Worm (Caenorhabditis elegans) whole organism, L1 larva: Measurements from ENCODE around the gene ZK1248.20.

ENCODE experiments used
- C16A3.4 ChIP-seq: fragments of 150-350 bp; optimal IDR thresholded peaks from 2 replicates; lab custom pipeline; 2014; ENCODE audit warnings: missing biosample characterization, missing genetic modification characterization
- C34B4.2 ChIP-seq: sonication (generic microtip); optimal IDR thresholded peaks from 2 replicates; lab custom pipeline; 2017; ENCODE audit warnings: mild to moderate bottlenecking, missing genetic modification characterization, missing compliant biosample characterization
- F16B12.6 ChIP-seq: fragments of 150-350 bp; optimal IDR thresholded peaks from 2 replicates; lab custom pipeline; 2014; ENCODE audit warnings: missing biosample characterization, missing genetic modification characterization
- alr-1 ChIP-seq: fragments of 200-800 bp; sonication (Bioruptor generic); optimal IDR thresholded peaks from 2 replicates; lab custom pipeline; 2018; ENCODE audit warnings: borderline replicate concordance, mild to moderate bottlenecking, missing genetic modification characterization, missing compliant biosample characterization
- aly-2 ChIP-seq: fragments of 150-350 bp; optimal IDR thresholded peaks from 2 replicates; lab custom pipeline; 2014; ENCODE audit warnings: missing biosample characterization, missing genetic modification characterization
- ama-1 ChIP-seq: fragments of 150-350 bp; optimal IDR thresholded peaks from 2 replicates; lab custom pipeline; 2014
- blmp-1 ChIP-seq: fragments of 150-350 bp; optimal IDR thresholded peaks from 2 replicates; lab custom pipeline; 2014; ENCODE audit warnings: missing biosample characterization, missing genetic modification characterization
- ceh-88 ChIP-seq: fragments of 200-800 bp; sonication (Bioruptor generic); IDR thresholded peaks from 2 replicates; pipeline ENCODE4 v1.3.6; 2022; ENCODE audit warnings: missing genetic modification characterization, missing compliant biosample characterization
- ceh-90 ChIP-seq: sonication (generic microtip); optimal IDR thresholded peaks from 2 replicates; lab custom pipeline; 2016; ENCODE audit warnings: missing genetic modification characterization, missing compliant biosample characterization
- egl-27 ChIP-seq, 2 experiments: fragments of 150-350 bp in 1 of 2; sonication (generic microtip); optimal IDR thresholded peaks; 3 replicates each; lab custom pipeline; 2017 to 2018; ENCODE audit warnings: missing biosample characterization in 2 of 2, missing genetic modification characterization in 2 of 2, missing genetic modification reagents in 2 of 2
- elt-2 ChIP-seq: sonication (generic microtip); optimal IDR thresholded peaks from 2 replicates; lab custom pipeline; 2016; ENCODE audit warnings: missing genetic modification characterization, mild to moderate bottlenecking, inconsistent platforms, missing compliant biosample characterization, missing genetic modification reagents
- ets-5 ChIP-seq: fragments of 200-800 bp; sonication (Bioruptor generic); IDR thresholded peaks from 2 replicates; pipeline ENCODE4 v1.3.6; 2022; ENCODE audit warnings: missing genetic modification characterization, missing compliant biosample characterization
- fkh-10 ChIP-seq: sonication (generic microtip); optimal IDR thresholded peaks from 2 replicates; lab custom pipeline; 2017; ENCODE audit warnings: missing biosample characterization, missing genetic modification reagents, missing genetic modification characterization
- fkh-8 ChIP-seq: sonication (generic microtip); optimal IDR thresholded peaks from 2 replicates; lab custom pipeline; 2016; ENCODE audit warnings: mild to moderate bottlenecking, missing genetic modification characterization, missing compliant biosample characterization
- fos-1 ChIP-seq: fragments of 150-350 bp; optimal IDR thresholded peaks from 2 replicates; lab custom pipeline; 2014; ENCODE audit warnings: missing biosample characterization, missing genetic modification characterization
- grh-1 ChIP-seq: fragments of 200-800 bp; sonication (Bioruptor generic); IDR thresholded peaks from 2 replicates; pipeline ENCODE4 v1.3.6; 2022; ENCODE audit warnings: missing genetic modification reagents, missing genetic modification characterization, missing compliant biosample characterization
- hlh-4 ChIP-seq: sonication (generic microtip); optimal IDR thresholded peaks from 2 replicates; lab custom pipeline; 2016; ENCODE audit warnings: mild to moderate bottlenecking, missing genetic modification characterization, missing compliant biosample characterization
- hpl-2 ChIP-seq: fragments of 150-350 bp; optimal IDR thresholded peaks from 2 replicates; lab custom pipeline; 2014; ENCODE audit warnings: missing biosample characterization, missing genetic modification reagents, missing genetic modification characterization
- irx-1 ChIP-seq: sonication (generic microtip); optimal IDR thresholded peaks from 2 replicates; lab custom pipeline; 2016; ENCODE audit warnings: missing genetic modification characterization, missing compliant biosample characterization
- lin-13 ChIP-seq: fragments of 150-350 bp; optimal IDR thresholded peaks from 2 replicates; lab custom pipeline; 2014; ENCODE audit warnings: missing biosample characterization, missing genetic modification reagents, missing genetic modification characterization
- lin-35 ChIP-seq, 2 experiments: fragments of 150-350 bp; optimal IDR thresholded peaks; 2 replicates each; lab custom pipeline; 2014; ENCODE audit warnings: missing biosample characterization in 2 of 2, missing genetic modification characterization in 2 of 2, missing genetic modification reagents in 2 of 2
- lir-3 ChIP-seq: sonication (generic microtip); optimal IDR thresholded peaks from 2 replicates; lab custom pipeline; 2016; ENCODE audit warnings: mild to moderate bottlenecking, missing genetic modification characterization, moderate library complexity, missing compliant biosample characterization; ENCODE audit not compliant: poor library complexity
- mab-9 ChIP-seq: fragments of 200-800 bp; sonication (Bioruptor generic); IDR thresholded peaks from 2 replicates; pipeline ENCODE4 v1.3.6; 2022; ENCODE audit warnings: missing genetic modification reagents, missing genetic modification characterization, missing compliant biosample characterization
- nhr-19 ChIP-seq: fragments of 200-800 bp; sonication (Bioruptor generic); conservative IDR thresholded peaks from 2 replicates; pipeline ENCODE4 v1.3.6; 2022; ENCODE audit warnings: missing genetic modification characterization, missing compliant biosample characterization
- nhr-20 ChIP-seq: sonication (generic microtip); optimal IDR thresholded peaks from 2 replicates; lab custom pipeline; 2016; ENCODE audit warnings: mild to moderate bottlenecking, missing genetic modification characterization, missing compliant biosample characterization
- nhr-28 ChIP-seq: fragments of 150-350 bp; optimal IDR thresholded peaks from 2 replicates; lab custom pipeline; 2014; ENCODE audit warnings: missing biosample characterization, missing genetic modification characterization
- nhr-71 ChIP-seq: sonication (generic microtip); optimal IDR thresholded peaks from 2 replicates; lab custom pipeline; 2016; ENCODE audit warnings: mild to moderate bottlenecking, missing genetic modification characterization, moderate library complexity, missing compliant biosample characterization
- nhr-85 ChIP-seq: sonication (generic microtip); peaks from one replicate; lab custom pipeline; 2016; ENCODE audit warnings: missing genetic modification characterization, inconsistent platforms, missing compliant biosample characterization
- nhr-90 ChIP-seq: sonication (generic microtip); optimal IDR thresholded peaks from 2 replicates; lab custom pipeline; 2016; ENCODE audit warnings: mild to moderate bottlenecking, missing genetic modification characterization, missing compliant biosample characterization; ENCODE audit not compliant: poor library complexity
- pqm-1 ChIP-seq: sonication (generic microtip); optimal IDR thresholded peaks from 3 replicates; lab custom pipeline; 2017; ENCODE audit warnings: missing biosample characterization, missing genetic modification characterization
- snu-23 ChIP-seq: sonication (generic microtip); optimal IDR thresholded peaks from 2 replicates; lab custom pipeline; 2016; ENCODE audit warnings: missing genetic modification characterization, missing compliant biosample characterization
- sptf-1 ChIP-seq: fragments of 150-350 bp; optimal IDR thresholded peaks from 2 replicates; lab custom pipeline; 2014; ENCODE audit warnings: missing biosample characterization, missing genetic modification characterization
- sup-37 ChIP-seq: fragments of 200-800 bp; sonication (Bioruptor generic); optimal IDR thresholded peaks from 2 replicates; lab custom pipeline; 2018; ENCODE audit warnings: mild to moderate bottlenecking, missing genetic modification characterization, missing compliant biosample characterization
- swsn-7 ChIP-seq: sonication (generic microtip); optimal IDR thresholded peaks from 2 replicates; lab custom pipeline; 2016; ENCODE audit warnings: missing genetic modification characterization, missing compliant biosample characterization
- tbx-2 ChIP-seq: sonication (generic microtip); optimal IDR thresholded peaks from 2 replicates; lab custom pipeline; 2016; ENCODE audit warnings: missing genetic modification characterization, missing compliant biosample characterization
- tlp-1 ChIP-seq: fragments of 150-350 bp; optimal IDR thresholded peaks from 2 replicates; lab custom pipeline; 2014; ENCODE audit warnings: missing biosample characterization, missing genetic modification characterization
- unc-130 ChIP-seq: fragments of 150-350 bp; optimal IDR thresholded peaks from 2 replicates; lab custom pipeline; 2017; ENCODE audit warnings: missing biosample characterization, missing genetic modification characterization, inconsistent platforms
- unc-62 ChIP-seq: fragments of 150-350 bp; optimal IDR thresholded peaks from 2 replicates; lab custom pipeline; 2014; ENCODE audit warnings: missing biosample characterization, missing genetic modification reagents, missing genetic modification characterization
- unc-86 ChIP-seq: sonication (generic microtip); optimal IDR thresholded peaks from 2 replicates; lab custom pipeline; 2016; ENCODE audit warnings: missing genetic modification characterization, missing compliant biosample characterization
- unc-98 ChIP-seq: fragments of 200-800 bp; sonication (Bioruptor generic); IDR thresholded peaks from 2 replicates; pipeline ENCODE4 v1.3.6; 2022; ENCODE audit warnings: missing genetic modification characterization, missing compliant biosample characterization
- vab-15 ChIP-seq: sonication (generic microtip); optimal IDR thresholded peaks from 2 replicates; lab custom pipeline; 2017; ENCODE audit warnings: missing genotype, mild to moderate bottlenecking, missing genetic modification characterization, missing compliant biosample characterization
- xbp-1 ChIP-seq: sonication (generic microtip); optimal IDR thresholded peaks from 2 replicates; lab custom pipeline; 2016; ENCODE audit warnings: missing genetic modification characterization, missing compliant biosample characterization
- ztf-11 ChIP-seq, 2 experiments: sonication (generic microtip); optimal IDR thresholded peaks; 2 replicates each; lab custom pipeline; 2016 to 2017; ENCODE audit warnings: missing genetic modification characterization in 2 of 2, missing biosample characterization in 1 of 2, missing compliant biosample characterization in 1 of 2
- ztf-4 ChIP-seq: fragments of 150-350 bp; optimal IDR thresholded peaks from 2 replicates; lab custom pipeline; 2014; ENCODE audit warnings: missing biosample characterization, missing genetic modification characterization

The ZK1248.20 gene

DNA sequence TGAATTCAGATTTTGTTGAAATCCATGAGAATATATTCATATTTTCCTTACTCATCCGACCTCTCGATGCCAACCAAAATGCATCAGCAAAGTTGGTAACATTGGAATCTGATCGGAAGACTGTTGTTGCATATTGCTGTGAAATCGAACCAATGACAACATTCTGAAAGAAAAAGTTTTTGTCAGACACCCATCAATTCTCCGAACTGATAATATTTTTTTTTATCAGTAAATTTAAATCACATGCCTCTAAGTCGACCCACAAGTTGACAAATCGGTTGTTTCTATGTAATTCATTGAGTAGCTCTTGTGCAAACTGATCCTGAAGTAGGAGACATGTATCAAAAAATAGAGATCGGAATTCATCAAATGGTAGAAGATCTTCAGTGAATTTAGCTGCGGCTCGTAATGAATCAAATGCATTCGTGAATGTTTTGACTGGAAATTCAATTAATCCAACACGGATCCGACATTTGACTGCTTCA is 13.5 kb downstream of the ZK1248.20 start, which contains the start of gene col-74:
Gene col-74 (plus strand): TSS at position 435 of the 485 bp plus-strand sequence.
- TF ChIP-seq fkh-10 (GFP tag; lab: Kevin White, UChicago) = no peak
- TF ChIP-seq elt-2 (tag; lab: Kevin White, UChicago) = peak; percentile 55

DNA sequence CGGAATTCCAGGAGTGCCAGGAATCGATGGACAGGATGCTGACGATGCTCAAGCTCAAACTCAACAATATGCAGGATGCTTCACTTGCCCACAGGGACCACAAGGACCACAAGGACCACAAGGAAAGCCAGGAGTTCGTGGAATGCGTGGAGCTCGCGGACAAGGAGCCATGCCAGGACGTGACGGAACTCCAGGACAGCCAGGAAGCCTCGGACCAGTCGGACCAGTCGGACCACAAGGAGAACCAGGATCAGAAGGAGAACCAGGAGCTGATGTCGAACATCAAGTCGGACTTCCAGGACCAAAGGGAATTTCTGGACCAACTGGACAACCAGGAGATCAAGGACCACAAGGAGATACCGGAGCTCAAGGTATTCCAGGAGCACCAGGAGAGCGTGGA is 14.9 kb downstream of the ZK1248.20 start:
- TF ChIP-seq vab-15 (no peak), ama-1 (lab: Kevin White, UChicago) (no peak), sptf-1 (no peak), ztf-11 (tag; optimal IDR thresholded peaks at IDR 0.05; lab: Kevin White, UChicago) (no peak), unc-62 (no peak), irx-1 (tag; lab: Kevin White, UChicago) (no peak), tbx-2 (tag; lab: Kevin White, UChicago) (no peak), nhr-19 (GFP tag; lab: Robert Waterston, UW) (no peak), fos-1 (tag; lab: Kevin White, UChicago) (no peak), nhr-20 (tag; lab: Kevin White, UChicago) (no peak), hlh-4 (no peak), F16B12.6 (tag; lab: Kevin White, UChicago) (no peak), C34B4.2 (tag; lab: Kevin White, UChicago) (no peak), mab-9 (GFP tag; lab: Robert Waterston, UW) (no peak), nhr-85 (no peak)

DNA sequence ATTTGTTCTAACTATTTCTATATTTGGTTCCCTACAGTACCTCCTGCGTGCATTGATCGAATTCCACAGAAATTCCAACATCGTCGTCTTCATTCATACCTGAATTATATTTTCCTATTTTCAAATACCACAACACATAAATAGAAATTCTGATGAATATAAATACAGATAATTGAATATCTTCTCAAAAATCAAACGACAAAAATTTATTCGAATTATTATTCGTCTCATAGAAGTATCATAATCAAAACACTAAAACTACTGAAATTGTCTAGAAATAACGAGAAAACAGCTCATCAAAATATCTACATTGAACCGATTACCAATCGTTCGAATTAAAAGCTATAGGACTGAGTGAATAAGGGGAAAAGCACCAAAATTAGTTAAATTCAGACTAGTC is 16.7 kb downstream of the ZK1248.20 start, which contains the start of gene gtap-1:
Gene gtap-1 (minus strand): TSS at position 101 of the 400 bp plus-strand sequence.
- TF ChIP-seq egl-27 (tag; optimal IDR thresholded peaks at IDR 0.05; lab: Kevin White, UChicago) = no peak
- TF ChIP-seq nhr-28 (tag; lab: Kevin White, UChicago) = no peak
- TF ChIP-seq snu-23 (GFP tag; lab: Kevin White, UChicago) = no peak
- TF ChIP-seq fkh-10 (GFP tag; lab: Kevin White, UChicago) = no peak
- no peak for TF ChIP-seq lin-35 (GFP tag; optimal IDR thresholded peaks at IDR 0.05; lab: Kevin White, UChicago)
- no peak for TF ChIP-seq ceh-88 (GFP tag; lab: Robert Waterston, UW)
- TF ChIP-seq lin-13 = no peak

DNA sequence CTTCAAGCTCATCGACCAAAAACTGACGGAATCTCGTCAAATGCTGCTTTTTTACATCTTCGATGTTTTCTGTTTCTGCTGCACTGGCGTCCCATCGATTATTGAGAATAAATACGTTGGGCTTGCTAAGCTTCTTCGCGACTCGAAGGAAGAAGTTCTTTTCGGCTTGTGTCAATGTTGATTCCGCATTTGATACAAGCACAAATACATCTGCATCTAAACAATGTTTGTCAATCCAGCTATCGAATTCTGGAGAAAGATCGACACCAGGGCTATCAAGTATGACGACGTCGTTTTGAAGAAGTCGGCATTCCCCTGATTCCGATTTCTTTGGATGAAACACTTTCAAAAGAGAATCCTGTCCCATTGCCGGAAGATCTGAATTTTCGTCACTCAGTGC is 18.7 kb downstream of the ZK1248.20 start:
- no peak for TF ChIP-seq unc-62
- TF ChIP-seq ceh-90 (tag; lab: Kevin White, UChicago) = no peak
- no peak for TF ChIP-seq aly-2 (tag; lab: Kevin White, UChicago)
- TF ChIP-seq hlh-4 = no peak
- TF ChIP-seq sup-37 = no peak
- no peak for TF ChIP-seq vab-15
- no peak for TF ChIP-seq unc-130 (tag; lab: Kevin White, UChicago)

DNA sequence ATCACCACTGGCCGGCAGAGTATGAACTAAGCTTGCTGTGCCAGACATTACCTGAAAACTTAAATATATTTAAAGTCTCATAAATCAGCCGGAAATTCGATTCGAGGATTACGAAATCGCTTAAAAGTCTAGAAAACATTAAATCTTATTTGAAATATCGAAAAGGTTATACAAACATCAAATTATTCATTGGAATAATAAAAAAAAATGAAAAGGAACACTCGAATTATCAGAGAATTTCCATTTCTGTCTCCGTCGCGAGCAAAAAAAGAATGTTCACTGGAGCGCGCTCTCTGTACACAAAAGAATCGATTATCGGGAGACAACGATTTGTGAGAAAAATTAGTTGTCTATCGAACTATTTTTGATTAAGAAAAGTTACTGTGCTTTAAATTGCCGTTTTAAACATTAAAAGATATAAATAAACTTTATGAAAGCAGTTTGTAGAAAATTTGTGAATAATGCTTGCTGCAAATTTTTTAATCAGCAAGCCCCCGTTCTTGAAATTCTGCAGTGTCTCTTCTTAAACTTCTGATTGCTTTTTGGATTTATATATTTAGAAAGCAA is 19.8 kb downstream of the ZK1248.20 start, which contains the start of gene fzo-1:
Gene fzo-1 (minus strand): TSS at position 51 of the 567 bp plus-strand sequence.
- TF ChIP-seq vab-15 (no peak), nhr-90 (tag; lab: Kevin White, UChicago) (peak; percentile 75), blmp-1 (tag; lab: Kevin White, UChicago) (peak; percentile 46), fkh-8 (peak; percentile 52), tlp-1 (tag; lab: Kevin White, UChicago) (no peak), pqm-1 (tag; lab: Kevin White, UChicago) (no peak), hpl-2 (GFP tag; lab: Kevin White, UChicago) (no peak), swsn-7 (tag; lab: Kevin White, UChicago) (peak; percentile 45), lin-35 (GFP tag; optimal IDR thresholded peaks at IDR 0.05; lab: Kevin White, UChicago) (peak; percentile 38 to 55), nhr-71 (tag; lab: Kevin White, UChicago) (peak; percentile 74), ets-5 (GFP tag; lab: Robert Waterston, UW) (no peak), unc-98 (peak; percentile 92), tbx-2 (tag; lab: Kevin White, UChicago) (peak; percentile 61), xbp-1 (peak; percentile 54), ztf-4 (tag; lab: Kevin White, UChicago) (no peak), aly-2 (tag; lab: Kevin White, UChicago) (no peak), alr-1 (tag; lab: Kevin White, UChicago) (no peak), ceh-90 (tag; lab: Kevin White, UChicago) (peak; percentile 64), fos-1 (tag; lab: Kevin White, UChicago) (no peak), unc-62 (no peak), grh-1 (no peak), C34B4.2 (tag; lab: Kevin White, UChicago) (no peak), C16A3.4 (tag; lab: Kevin White, UChicago) (peak; percentile 45), lir-3 (tag; lab: Kevin White, UChicago) (peak; percentile 77), unc-86 (tag; lab: Kevin White, UChicago) (peak; percentile 2)
